Worm (Caenorhabditis elegans): Measurements from ENCODE around the gene scl-18.

DNA sequence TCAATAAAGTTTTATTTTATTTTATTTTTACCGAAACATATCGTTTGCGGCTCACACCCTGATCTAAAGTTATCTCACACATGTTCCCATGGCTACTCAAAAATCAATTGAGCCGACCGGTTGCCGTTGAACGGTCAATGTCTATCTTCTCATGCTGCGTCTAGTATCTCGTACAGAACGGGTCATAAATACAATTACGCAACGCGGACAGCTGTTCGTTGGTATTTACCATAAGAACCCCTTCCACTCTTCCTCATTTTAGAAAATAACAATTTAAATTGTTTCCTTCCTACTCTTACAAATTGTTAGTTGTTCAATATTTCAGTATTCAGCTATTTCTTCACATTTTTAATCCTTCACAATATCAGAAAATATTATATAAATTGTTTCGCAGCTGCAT lies 10.4 kb downstream of the scl-18 start:
- TF ChIP-seq nhr-12 (tag; optimal IDR thresholded peaks at IDR 0.05) (no peak), aly-2 (tag; optimal IDR thresholded peaks at IDR 0.05) (no peak), unc-55 (GFP tag; optimal IDR thresholded peaks at IDR 0.05) (no peak), lin-13 (GFP tag; optimal IDR thresholded peaks at IDR 0.05) (no peak), zag-1 (tag; optimal IDR thresholded peaks at IDR 0.05) (no peak), nhr-237 (tag; optimal IDR thresholded peaks at IDR 0.05) (no peak), nhr-6 (tag; optimal IDR thresholded peaks at IDR 0.05) (no peak), F13H6.1 (tag; optimal IDR thresholded peaks at IDR 0.05) (no peak)
